Worm (Caenorhabditis elegans): ENCODE data around the gene R05G9R.1.

R05G9R.1 gene

ce11 chrII:6489711-6490184 lies 24.1 kb downstream of the R05G9R.1 start, which contains the start of the genes snr-3 and rsp-5 (continued):
- TF ChIP-seq elt-1 (tag; optimal IDR thresholded peaks at IDR 0.05) = no peak
- peak; percentile 78 for TF ChIP-seq lin-15B (tag; optimal IDR thresholded peaks at IDR 0.05)
- no peak for TF ChIP-seq fos-1 (tag; optimal IDR thresholded peaks at IDR 0.05)
- peak; percentile 9 for TF ChIP-seq lsy-12 (tag; optimal IDR thresholded peaks at IDR 0.05)
- TF ChIP-seq ceh-82 (tag; optimal IDR thresholded peaks at IDR 0.05) = no peak
- TF ChIP-seq daf-12 (tag; optimal IDR thresholded peaks at IDR 0.05) = no peak
- no peak for TF ChIP-seq aly-2 (tag; optimal IDR thresholded peaks at IDR 0.05)
- peak; percentile 34 for TF ChIP-seq pqm-1 (tag; optimal IDR thresholded peaks at IDR 0.05)
- TF ChIP-seq nhr-12 (tag; optimal IDR thresholded peaks at IDR 0.05) = no peak
- TF ChIP-seq fkh-10 (GFP tag; optimal IDR thresholded peaks at IDR 0.05) = no peak

DNA sequence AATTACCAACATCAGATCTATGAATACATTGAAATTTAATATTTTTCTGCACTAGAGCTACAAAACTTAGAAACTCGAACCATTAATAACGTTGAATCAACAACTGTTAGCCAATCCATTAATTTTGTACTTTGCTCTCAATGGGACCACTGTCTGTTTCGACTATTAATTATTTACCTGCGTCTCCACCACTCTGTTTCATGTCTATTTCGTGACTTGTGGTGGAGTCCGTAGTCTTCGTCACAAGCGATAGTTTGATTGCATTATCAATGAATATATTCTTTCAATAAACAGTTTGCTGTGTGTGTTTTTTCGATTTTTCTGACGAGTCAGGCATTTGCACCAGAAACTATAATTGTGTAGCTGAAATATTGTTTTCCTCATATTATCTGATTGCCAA lies 27.5 kb downstream of the R05G9R.1 start:
- TF ChIP-seq skn-1 (tag; optimal IDR thresholded peaks at IDR 0.05) = no peak
- TF ChIP-seq pqm-1 (tag; optimal IDR thresholded peaks at IDR 0.05) = peak; percentile 64
- no peak for TF ChIP-seq ZK546.5 (tag; optimal IDR thresholded peaks at IDR 0.05)
- peak; percentile 17 for TF ChIP-seq nfya-1 (tag; optimal IDR thresholded peaks at IDR 0.05; ENCODE audit: insufficient read depth)
- peak; percentile 57 for TF ChIP-seq elt-2 (tag; optimal IDR thresholded peaks at IDR 0.05)

ce11 chrII:6484876-6485526 lies 28.8 kb downstream of the R05G9R.1 start, which contains the start of the genes lido-16 and plpp-1.2:
lido-16 (minus strand) TSS chrII:6484976.
plpp-1.2 (plus strand) TSS chrII:6485476.
- TF ChIP-seq lsy-12 (tag; optimal IDR thresholded peaks at IDR 0.05) = no peak

ce11 chrII:6482762-6483161 lies 31.0 kb downstream of the R05G9R.1 start:
- no peak for TF ChIP-seq pqm-1 (tag; optimal IDR thresholded peaks at IDR 0.05)
- no peak for TF ChIP-seq lsy-12 (tag; optimal IDR thresholded peaks at IDR 0.05)
- TF ChIP-seq daf-12 (tag; optimal IDR thresholded peaks at IDR 0.05) = no peak
- TF ChIP-seq elt-1 (tag; optimal IDR thresholded peaks at IDR 0.05) = no peak
- no peak for TF ChIP-seq nhr-77 (tag; optimal IDR thresholded peaks at IDR 0.05)
- no peak for TF ChIP-seq nhr-67 (tag; optimal IDR thresholded peaks at IDR 0.05)
- no peak for TF ChIP-seq elt-2 (tag; optimal IDR thresholded peaks at IDR 0.05)
- TF ChIP-seq jun-1 (tag; optimal IDR thresholded peaks at IDR 0.05) = no peak
- no peak for TF ChIP-seq aly-2 (tag; optimal IDR thresholded peaks at IDR 0.05)
- no peak for TF ChIP-seq nhr-43 (tag; optimal IDR thresholded peaks at IDR 0.05; ENCODE audit: poor library complexity, severe bottlenecking)
- TF ChIP-seq elt-3 (tag; optimal IDR thresholded peaks at IDR 0.05) = no peak
- TF ChIP-seq fos-1 (tag; optimal IDR thresholded peaks at IDR 0.05) = no peak
- TF ChIP-seq R02D3.7 (tag; optimal IDR thresholded peaks at IDR 0.05) = no peak

ce11 chrII:6482102-6482501 lies 31.7 kb downstream of the R05G9R.1 start, which contains the start of gene del-10:
del-10 (minus strand) TSS chrII:6482125.
- TF ChIP-seq fkh-2 (tag; optimal IDR thresholded peaks at IDR 0.05) (no peak), egl-5 (tag; optimal IDR thresholded peaks at IDR 0.05) (peak; percentile 78)

DNA sequence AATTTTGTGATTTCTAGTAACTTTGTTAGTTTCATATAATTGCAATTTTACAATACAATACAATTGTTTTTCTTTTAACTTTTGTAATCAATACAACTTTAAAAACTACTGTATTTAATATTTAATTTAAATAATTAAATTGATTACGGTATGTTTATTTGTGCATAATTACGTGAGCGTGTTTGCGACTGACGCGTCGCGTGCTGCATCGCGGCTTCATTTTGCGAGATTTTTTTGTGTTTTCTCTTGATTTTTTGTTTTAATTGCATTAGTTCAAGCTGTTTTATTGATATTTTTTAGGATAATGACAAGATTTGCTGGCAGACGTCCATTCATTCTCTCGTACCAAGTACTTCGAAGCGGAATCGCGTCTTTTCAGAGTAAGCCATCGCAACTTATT lies 37.2 kb downstream of the R05G9R.1 start, which contains the start of gene T28D9.4:
TSS of gene T28D9.4 (plus strand) at position 301 of the 400 bp plus-strand sequence.
- TF ChIP-seq fos-1 (tag; optimal IDR thresholded peaks at IDR 0.05) = no peak
- TF ChIP-seq nhr-28 (tag; optimal IDR thresholded peaks at IDR 0.05) = no peak
- TF ChIP-seq egl-5 (tag; optimal IDR thresholded peaks at IDR 0.05) = no peak
- no peak for TF ChIP-seq ceh-16 (tag; optimal IDR thresholded peaks at IDR 0.05)
- no peak for TF ChIP-seq lsy-12 (tag; optimal IDR thresholded peaks at IDR 0.05)
- no peak for TF ChIP-seq nhr-237 (tag; optimal IDR thresholded peaks at IDR 0.05)
- no peak for TF ChIP-seq mdl-1 (tag; optimal IDR thresholded peaks at IDR 0.05)
- TF ChIP-seq unc-39 (tag; optimal IDR thresholded peaks at IDR 0.05) = no peak
- TF ChIP-seq elt-3 (tag; optimal IDR thresholded peaks at IDR 0.05) = no peak
- TF ChIP-seq ceh-9 (tag; optimal IDR thresholded peaks at IDR 0.05) = no peak
- no peak for TF ChIP-seq nhr-67 (tag; optimal IDR thresholded peaks at IDR 0.05)
